Fruit fly (Drosophila melanogaster) whole organism, embryonic: Measurements from ENCODE around the gene CG3184.

Experiments used
- Adf1 ChIP-seq: fragments of 200-800 bp; sonication (Bioruptor generic); IDR thresholded peaks from 2 replicates; pipeline ENCODE4 v1.3.6; 2022; ENCODE audit warnings: missing biosample characterization, missing genetic modification characterization
- CG10462 ChIP-seq: fragments of 200-800 bp; sonication (Bioruptor generic); optimal IDR thresholded peaks from 2 replicates; lab custom pipeline; 2016; ENCODE audit warnings: missing biosample characterization, missing genetic modification characterization
- CG11456 ChIP-seq: fragments of 200-800 bp; sonication (Bioruptor generic); IDR thresholded peaks from 3 replicates; pipeline ENCODE4 v1.3.6; 2022; ENCODE audit warnings: missing biosample characterization, missing genetic modification characterization
- CG12104 ChIP-seq: fragments of 200-800 bp; sonication (Bioruptor generic); optimal IDR thresholded peaks from 3 replicates; lab custom pipeline; 2016; ENCODE audit warnings: missing biosample characterization, missing genetic modification characterization
- CG12236 ChIP-seq: fragments of 200-800 bp; sonication (Bioruptor generic); optimal IDR thresholded peaks from 2 replicates; lab custom pipeline; 2016; ENCODE audit warnings: missing biosample characterization, missing genetic modification characterization
- CG1233 ChIP-seq: fragments of 200-800 bp; sonication (Bioruptor generic); optimal IDR thresholded peaks from 4 replicates; lab custom pipeline; 2018; ENCODE audit warnings: missing biosample characterization, mild to moderate bottlenecking, missing genetic modification characterization
- CG13424 ChIP-seq: fragments of 200-800 bp; sonication (Bioruptor generic); optimal IDR thresholded peaks from 2 replicates; lab custom pipeline; 2019; ENCODE audit warnings: missing biosample characterization, mild to moderate bottlenecking, missing genetic modification characterization, moderate library complexity
- CG14014 ChIP-seq: fragments of 200-800 bp; sonication (Bioruptor generic); IDR thresholded peaks from 2 replicates; pipeline ENCODE4 v1.3.6; 2022; ENCODE audit warnings: missing biosample characterization, missing genetic modification characterization
- CG15479 ChIP-seq: fragments of 200-800 bp; sonication (Bioruptor generic); optimal IDR thresholded peaks from 3 replicates; lab custom pipeline; 2019; ENCODE audit warnings: missing biosample characterization, mild to moderate bottlenecking, missing genetic modification characterization, moderate library complexity
- CG15696 ChIP-seq: fragments of 200-800 bp; sonication (Bioruptor generic); optimal IDR thresholded peaks from 2 replicates; lab custom pipeline; 2019; ENCODE audit warnings: missing biosample characterization, mild to moderate bottlenecking, missing genetic modification characterization, moderate library complexity
- CG16779 ChIP-seq: fragments of 200-800 bp; sonication (Bioruptor generic); IDR thresholded peaks from 2 replicates; pipeline ENCODE4 v1.3.6; 2022; ENCODE audit warnings: missing biosample characterization, missing genetic modification characterization
- CG18011 ChIP-seq: fragments of 200-800 bp; sonication (Bioruptor generic); optimal IDR thresholded peaks from 2 replicates; lab custom pipeline; 2017; ENCODE audit warnings: missing biosample characterization, missing genetic modification characterization, mild to moderate bottlenecking, moderate library complexity, missing genotype
- CG18599 ChIP-seq: fragments of 200-800 bp; sonication (Bioruptor generic); optimal IDR thresholded peaks from 3 replicates; lab custom pipeline; 2017; ENCODE audit warnings: missing biosample characterization, missing genetic modification characterization, mild to moderate bottlenecking, moderate library complexity, missing genetic modification reagents
- CG34224 ChIP-seq: fragments of 200-800 bp; sonication (Bioruptor generic); IDR thresholded peaks from 3 replicates; pipeline ENCODE4 v1.3.6; 2022; ENCODE audit warnings: missing biosample characterization, missing genetic modification characterization; ENCODE audit not compliant: partially characterized antibody
- CG6683 ChIP-seq: fragments of 200-800 bp; sonication (Bioruptor generic); optimal IDR thresholded peaks from 2 replicates; lab custom pipeline; 2017; ENCODE audit warnings: missing biosample characterization, mild to moderate bottlenecking, missing genetic modification characterization, missing genetic modification reagents
- CG6813 ChIP-seq: fragments of 200-800 bp; sonication (Bioruptor generic); optimal IDR thresholded peaks from 2 replicates; lab custom pipeline; 2017; ENCODE audit warnings: missing biosample characterization, missing genetic modification characterization, mild to moderate bottlenecking, moderate library complexity, missing genetic modification reagents
- CG7357 ChIP-seq: fragments of 200-800 bp; sonication (Bioruptor generic); IDR thresholded peaks from 3 replicates; pipeline ENCODE4 v1.3.6; 2022; ENCODE audit warnings: missing biosample characterization, missing genetic modification characterization
- CG7928 ChIP-seq: fragments of 200-800 bp; sonication (Bioruptor generic); optimal IDR thresholded peaks from 2 replicates; lab custom pipeline; 2017; ENCODE audit warnings: missing biosample characterization, mild to moderate bottlenecking, missing genetic modification characterization
- CG8290 ChIP-seq, 3 experiments: fragments of 200-800 bp; sonication (Bioruptor generic); optimal IDR thresholded peaks; 2 replicates each; lab custom pipeline; 2016 to 2019; ENCODE audit warnings: missing biosample characterization in 3 of 3, missing genetic modification characterization in 3 of 3, mild to moderate bottlenecking in 2 of 3, moderate library complexity in 1 of 3
- CG8388 ChIP-seq: fragments of 200-800 bp; sonication (Bioruptor generic); optimal IDR thresholded peaks from 2 replicates; lab custom pipeline; 2019; ENCODE audit warnings: missing biosample characterization, mild to moderate bottlenecking, missing genetic modification characterization, moderate library complexity
- CG8478 ChIP-seq: fragments of >200 bp; optimal IDR thresholded peaks from 2 replicates; lab custom pipeline; 2018
- D19A ChIP-seq: fragments of 200-800 bp; optimal IDR thresholded peaks from 3 replicates; lab custom pipeline; 2019; ENCODE audit warnings: missing biosample characterization, mild to moderate bottlenecking, missing genetic modification characterization, moderate library complexity
- Deaf1 ChIP-seq: fragments of 200-800 bp; optimal IDR thresholded peaks from 3 replicates; lab custom pipeline; 2019; ENCODE audit warnings: missing biosample characterization, mild to moderate bottlenecking, missing genetic modification characterization, moderate library complexity
- Dfd ChIP-seq, 2 experiments: fragments of >200 bp; optimal IDR thresholded peaks; 2 replicates each; lab custom pipeline; 2017; ENCODE audit warnings: missing biosample characterization in 2 of 2, missing genetic modification characterization in 2 of 2
- Dref ChIP-seq: fragments of 200-800 bp; sonication (Bioruptor generic); IDR thresholded peaks from 2 replicates; pipeline ENCODE4 v1.3.6; 2022; ENCODE audit warnings: missing biosample characterization, missing genetic modification characterization
- Myb ChIP-seq: fragments of 200-800 bp; sonication (Bioruptor generic); optimal IDR thresholded peaks from 2 replicates; lab custom pipeline; 2016; ENCODE audit warnings: missing biosample characterization, missing genetic modification characterization
- Nf-YC ChIP-seq: fragments of 200-800 bp; optimal IDR thresholded peaks from 3 replicates; lab custom pipeline; 2019; ENCODE audit warnings: missing biosample characterization, mild to moderate bottlenecking, missing genetic modification characterization, moderate library complexity
- PHDP ChIP-seq: fragments of 200-800 bp; sonication (Bioruptor generic); optimal IDR thresholded peaks from 3 replicates; lab custom pipeline; 2018; ENCODE audit warnings: missing biosample characterization, mild to moderate bottlenecking, missing genetic modification characterization, moderate library complexity
- Poxn ChIP-seq: fragments of 200-800 bp; sonication (Bioruptor generic); IDR thresholded peaks from 2 replicates; pipeline ENCODE4 v1.3.6; 2022; ENCODE audit warnings: missing biosample characterization, missing genetic modification characterization
- Ptx1 ChIP-seq: fragments of 200-800 bp; sonication (Bioruptor generic); IDR thresholded peaks from 2 replicates; pipeline ENCODE4 v1.3.6; 2022; ENCODE audit warnings: missing biosample characterization, missing genetic modification characterization
- Stat92E ChIP-seq, 3 experiments: fragments of >200 bp in 2 of 3; fragments of 200-800 bp in 1 of 3; sonication (Bioruptor generic) in 1 of 3; optimal IDR thresholded peaks; 2 replicates each; lab custom pipeline; 2017 to 2019; ENCODE audit warnings: missing biosample characterization in 3 of 3, missing genetic modification characterization in 3 of 3, mild to moderate bottlenecking in 1 of 3, moderate library complexity in 1 of 3
- Taf1 ChIP-seq: fragments of 200-800 bp; sonication (Bioruptor generic); IDR thresholded peaks from 2 replicates; pipeline ENCODE4 v1.3.6; 2022; ENCODE audit warnings: missing biosample characterization, missing genetic modification characterization
- bowl ChIP-seq: fragments of 200-800 bp; sonication (Bioruptor generic); IDR thresholded peaks from 2 replicates; pipeline ENCODE4 v1.3.6; 2022; ENCODE audit warnings: missing biosample characterization, missing genetic modification characterization
- cad ChIP-seq: fragments of >200 bp; optimal IDR thresholded peaks from 2 replicates; lab custom pipeline; 2017; ENCODE audit warnings: missing biosample characterization, missing genetic modification characterization
- chif ChIP-seq, 2 experiments: fragments of 200-800 bp; sonication (Bioruptor generic); optimal IDR thresholded peaks; 3 replicates each; lab custom pipeline; 2016; ENCODE audit warnings: missing biosample characterization in 2 of 2, missing genetic modification characterization in 2 of 2
- dmrt99B ChIP-seq: fragments of 200-800 bp; sonication (Bioruptor generic); optimal IDR thresholded peaks from 2 replicates; lab custom pipeline; 2018; ENCODE audit warnings: missing biosample characterization, mild to moderate bottlenecking, missing genetic modification characterization, moderate library complexity
- dysf ChIP-seq: fragments of 200-800 bp; sonication (Bioruptor generic); IDR thresholded peaks from 3 replicates; pipeline ENCODE4 v1.3.6; 2022; ENCODE audit warnings: missing biosample characterization, missing genetic modification characterization
- ems ChIP-seq: fragments of 200-800 bp; sonication (Bioruptor generic); optimal IDR thresholded peaks from 3 replicates; lab custom pipeline; 2016; ENCODE audit warnings: missing biosample characterization, missing genetic modification characterization
- esg ChIP-seq: fragments of 200-800 bp; sonication (Bioruptor generic); conservative IDR thresholded peaks from 2 replicates; pipeline ENCODE4 v1.3.6; 2022; ENCODE audit warnings: missing biosample characterization, missing genetic modification characterization
- fu2 ChIP-seq: fragments of 200-800 bp; sonication (Bioruptor generic); optimal IDR thresholded peaks from 2 replicates; lab custom pipeline; 2016; ENCODE audit warnings: missing biosample characterization, missing genetic modification characterization
- gce ChIP-seq: fragments of 200-800 bp; sonication (Bioruptor generic); IDR thresholded peaks from 3 replicates; pipeline ENCODE4 v1.3.6; 2022; ENCODE audit warnings: missing biosample characterization, missing genetic modification characterization
- gfzf ChIP-seq: fragments of 200-800 bp; sonication (Bioruptor generic); optimal IDR thresholded peaks from 2 replicates; lab custom pipeline; 2016; ENCODE audit warnings: missing biosample characterization, mild to moderate bottlenecking, missing genetic modification characterization, moderate library complexity
- pho ChIP-seq: fragments of 200-800 bp; sonication (Bioruptor generic); optimal IDR thresholded peaks from 2 replicates; lab custom pipeline; 2016; ENCODE audit warnings: missing biosample characterization, missing genetic modification characterization
- pum ChIP-seq: fragments of 200-800 bp; sonication (Bioruptor generic); optimal IDR thresholded peaks from 2 replicates; lab custom pipeline; 2016; ENCODE audit warnings: missing biosample characterization, missing genetic modification characterization
- ranshi ChIP-seq: fragments of 200-800 bp; sonication (Bioruptor generic); IDR thresholded peaks from 2 replicates; pipeline ENCODE4 v1.3.6; 2022; ENCODE audit warnings: missing biosample characterization, missing genetic modification characterization
- row ChIP-seq: fragments of 200-800 bp; sonication (Bioruptor generic); IDR thresholded peaks from 3 replicates; pipeline ENCODE4 v1.3.6; 2022; ENCODE audit warnings: missing biosample characterization, missing genetic modification characterization
- run ChIP-seq: fragments of 200-800 bp; sonication (Bioruptor generic); optimal IDR thresholded peaks from 3 replicates; lab custom pipeline; 2018; ENCODE audit warnings: missing biosample characterization, mild to moderate bottlenecking, missing genetic modification characterization
- sens ChIP-seq: fragments of 200-800 bp; sonication (Bioruptor generic); peaks from one replicate; lab custom pipeline; 2016; ENCODE audit warnings: missing biosample characterization, missing genetic modification characterization
- slou ChIP-seq: fragments of 200-800 bp; sonication (Bioruptor generic); optimal IDR thresholded peaks from 3 replicates; lab custom pipeline; 2016; ENCODE audit warnings: missing biosample characterization, missing genetic modification characterization
- unc-4 ChIP-seq: fragments of 200-800 bp; sonication (Bioruptor generic); IDR thresholded peaks from 2 replicates; pipeline ENCODE4 v1.3.6; 2022; ENCODE audit warnings: missing biosample characterization, missing genetic modification characterization; ENCODE audit not compliant: partially characterized antibody
- wek ChIP-seq: fragments of 200-800 bp; sonication (Bioruptor generic); optimal IDR thresholded peaks from 3 replicates; lab custom pipeline; 2018; ENCODE audit warnings: missing biosample characterization, mild to moderate bottlenecking, missing genetic modification characterization, moderate library complexity
- z ChIP-seq: fragments of 200-800 bp; sonication (Bioruptor generic); IDR thresholded peaks from 3 replicates; pipeline ENCODE4 v1.3.6; 2022; ENCODE audit warnings: missing biosample characterization, missing genetic modification characterization

CG3184 gene

DNA sequence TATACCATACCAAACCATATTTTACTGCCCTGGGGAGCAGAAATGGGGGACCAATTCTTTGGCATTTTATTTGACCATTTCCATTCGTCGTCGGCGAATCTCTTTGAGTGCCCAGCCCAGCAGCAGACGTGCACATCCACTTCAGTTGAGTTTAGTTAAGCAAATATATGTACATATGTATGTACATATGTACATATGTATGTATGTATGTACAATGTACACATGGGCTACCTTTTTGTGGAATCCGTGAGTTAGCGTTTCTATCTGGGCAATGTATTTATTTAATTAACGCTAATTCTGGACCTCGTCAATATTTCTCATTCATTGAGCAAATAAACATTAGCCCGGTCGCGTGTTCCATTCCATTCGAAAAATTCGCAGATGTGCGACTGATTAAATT is 31.4 kb upstream of the CG3184 start (continued):
- no peak for TF ChIP-seq D19A
- peak; percentile 40 for TF ChIP-seq CG18599 (GFP tag; lab: Kevin White, UChicago)
- no peak for TF ChIP-seq chif (GFP tag; optimal IDR thresholded peaks at IDR 0.05; lab: Kevin White, UChicago)
- TF ChIP-seq Myb (GFP tag; lab: Kevin White, UChicago), result no peak
- TF ChIP-seq Dref (GFP tag; lab: Robert Waterston, UW), result no peak
- no peak for TF ChIP-seq Poxn (GFP tag; lab: Robert Waterston, UW)
- TF ChIP-seq Taf1, result no peak
- TF ChIP-seq sens (GFP tag; lab: Kevin White, UChicago), result peak; percentile 73
- peak; percentile 50; the same call in 1 of the 3 replicates for TF ChIP-seq z (GFP tag; lab: Robert Waterston, UW)
- TF ChIP-seq fu2 (GFP tag; lab: Kevin White, UChicago), result no peak
- TF ChIP-seq PHDP, result peak; percentile 5
- TF ChIP-seq CG7928 (GFP tag; lab: Kevin White, UChicago), result no peak
- no peak for TF ChIP-seq Deaf1
- TF ChIP-seq CG8478 (lab: Kevin White, UChicago), result no peak
- TF ChIP-seq CG12104 (GFP tag; lab: Kevin White, UChicago), result peak; percentile 9
- no peak for TF ChIP-seq CG7357
- TF ChIP-seq dmrt99B (tag; lab: Kevin White, UChicago), result peak; percentile 11
- no peak for TF ChIP-seq CG15479
- TF ChIP-seq ems (GFP tag; lab: Kevin White, UChicago), result no peak
- TF ChIP-seq gce (GFP tag; lab: Robert Waterston, UW), result peak; percentile 61; the same call in 1 of the 3 replicates
- no peak for TF ChIP-seq run (tag; lab: Kevin White, UChicago)
- no peak for TF ChIP-seq pho
- no peak for TF ChIP-seq CG11456
- no peak for TF ChIP-seq CG18011
- TF ChIP-seq Adf1 (GFP tag; lab: Robert Waterston, UW), result no peak
- no peak for TF ChIP-seq unc-4 (GFP tag; lab: Robert Waterston, UW)
- TF ChIP-seq CG6813 (GFP tag; lab: Kevin White, UChicago), result peak; percentile 47
- no peak for TF ChIP-seq CG12236 (GFP tag; lab: Kevin White, UChicago)
- no peak for TF ChIP-seq bowl (GFP tag; lab: Robert Waterston, UW)
- TF ChIP-seq CG16779 (GFP tag; lab: Robert Waterston, UW), result no peak
- TF ChIP-seq CG34224 (GFP tag; lab: Robert Waterston, UW), result no peak
- TF ChIP-seq CG15696 (tag; lab: Kevin White, UChicago), result peak; percentile 18
- no peak for TF ChIP-seq CG10462 (GFP tag; lab: Kevin White, UChicago)
- TF ChIP-seq ranshi (GFP tag; lab: Robert Waterston, UW), result no peak; the same call in 1 of the 2 replicates
- TF ChIP-seq CG8388 (GFP tag; lab: Kevin White, UChicago), result no peak
- no peak for TF ChIP-seq pum (GFP tag; lab: Kevin White, UChicago)
- no peak for TF ChIP-seq CG13424 (tag; lab: Kevin White, UChicago)
- no peak for TF ChIP-seq Stat92E (GFP tag; optimal IDR thresholded peaks at IDR 0.05; lab: Kevin White, UChicago)
- no peak for TF ChIP-seq Nf-YC (tag; lab: Kevin White, UChicago)
- no peak for TF ChIP-seq Ptx1
- peak; percentile 60; the same call in 1 of the 2 replicates for TF ChIP-seq CG14014 (GFP tag; lab: Robert Waterston, UW)
- no peak for TF ChIP-seq dysf
- TF ChIP-seq CG6683, result no peak
- peak; percentile 20 for TF ChIP-seq wek (GFP tag; lab: Kevin White, UChicago)
- TF ChIP-seq gfzf, result no peak
- TF ChIP-seq CG1233 (GFP tag; lab: Kevin White, UChicago), result peak; percentile 47
- TF ChIP-seq cad (GFP tag; lab: Kevin White, UChicago), result no peak
- TF ChIP-seq Dfd (GFP tag; optimal IDR thresholded peaks at IDR 0.05; lab: Kevin White, UChicago), result no peak
- no peak for TF ChIP-seq row (GFP tag; lab: Robert Waterston, UW)
- no peak for TF ChIP-seq esg (GFP tag; lab: Robert Waterston, UW)
- no peak for TF ChIP-seq CG8290 (GFP tag; optimal IDR thresholded peaks at IDR 0.05; lab: Kevin White, UChicago)
- TF ChIP-seq CG8290 (tag; optimal IDR thresholded peaks at IDR 0.05; lab: Kevin White, UChicago), result peak in 1 of 2 experiments; percentile 1
- TF ChIP-seq slou (GFP tag; lab: Kevin White, UChicago), result no peak
